Fruit fly (Drosophila melanogaster) whole organism, embryonic: ENCODE results near the gene CG2955.
A peak's percentile ranks its signal among the peaks of the same experiment; 100 is the strongest.

ENCODE experiments used
- CG10147 ChIP-seq: fragments of 200-800 bp; sonication (Bioruptor generic); optimal IDR thresholded peaks from 2 replicates; lab custom pipeline; 2019; ENCODE audit warnings: missing biosample characterization, mild to moderate bottlenecking, missing genetic modification characterization, moderate library complexity
- CG11398 ChIP-seq: fragments of 200-800 bp; sonication (Bioruptor generic); optimal IDR thresholded peaks from 2 replicates; lab custom pipeline; 2016; ENCODE audit warnings: missing biosample characterization, missing genetic modification characterization
- CG11695 ChIP-seq: fragments of 200-800 bp; sonication (Bioruptor generic); IDR thresholded peaks from 3 replicates; pipeline ENCODE4 v1.3.6; 2022; ENCODE audit warnings: missing biosample characterization, missing genetic modification characterization
- CG11723 ChIP-seq: fragments of 200-800 bp; sonication (Bioruptor generic); optimal IDR thresholded peaks from 2 replicates; lab custom pipeline; 2017; ENCODE audit warnings: missing biosample characterization, mild to moderate bottlenecking, missing genetic modification characterization
- CG12071 ChIP-seq: fragments of 200-800 bp; sonication (Bioruptor generic); optimal IDR thresholded peaks from 3 replicates; lab custom pipeline; 2018; ENCODE audit warnings: missing biosample characterization, mild to moderate bottlenecking, missing genetic modification characterization
- CG12391 ChIP-seq: fragments of 200-800 bp; sonication (Bioruptor generic); optimal IDR thresholded peaks from 3 replicates; lab custom pipeline; 2018; ENCODE audit warnings: missing biosample characterization, mild to moderate bottlenecking, missing genetic modification characterization, moderate library complexity
- CG14860 ChIP-seq: fragments of 200-800 bp; sonication (Bioruptor generic); IDR thresholded peaks from 3 replicates; pipeline ENCODE4 v1.3.6; 2022; ENCODE audit warnings: missing biosample characterization, missing genetic modification characterization; ENCODE audit not compliant: partially characterized antibody
- CG15269 ChIP-seq: fragments of 200-800 bp; sonication (Bioruptor generic); optimal IDR thresholded peaks from 2 replicates; lab custom pipeline; 2018; ENCODE audit warnings: missing biosample characterization, mild to moderate bottlenecking, missing genetic modification characterization, moderate library complexity
- CG15479 ChIP-seq: fragments of 200-800 bp; sonication (Bioruptor generic); optimal IDR thresholded peaks from 3 replicates; lab custom pipeline; 2019; ENCODE audit warnings: missing biosample characterization, mild to moderate bottlenecking, missing genetic modification characterization, moderate library complexity
- CG16779 ChIP-seq: fragments of 200-800 bp; sonication (Bioruptor generic); IDR thresholded peaks from 2 replicates; pipeline ENCODE4 v1.3.6; 2022; ENCODE audit warnings: missing biosample characterization, missing genetic modification characterization
- CG17328 ChIP-seq: fragments of 200-800 bp; sonication (Bioruptor generic); IDR thresholded peaks from 2 replicates; pipeline ENCODE4 v1.3.6; 2022; ENCODE audit warnings: missing biosample characterization, missing genetic modification characterization
- CG17361 ChIP-seq: fragments of 200-800 bp; sonication (Bioruptor generic); IDR thresholded peaks from 3 replicates; pipeline ENCODE4 v1.3.6; 2022; ENCODE audit warnings: missing biosample characterization, missing genetic modification characterization
- CG3163 ChIP-seq: fragments of 200-800 bp; sonication (Bioruptor generic); optimal IDR thresholded peaks from 3 replicates; lab custom pipeline; 2016; ENCODE audit warnings: missing biosample characterization, missing genetic modification characterization
- CG43689 ChIP-seq: fragments of 200-800 bp; sonication (Bioruptor generic); IDR thresholded peaks from 2 replicates; pipeline ENCODE4 v1.3.6; 2022; ENCODE audit warnings: missing biosample characterization, missing genetic modification characterization
- CG4404 ChIP-seq: fragments of 200-800 bp; sonication (Bioruptor generic); IDR thresholded peaks from 2 replicates; pipeline ENCODE4 v1.3.6; 2022; ENCODE audit warnings: missing biosample characterization, missing genetic modification characterization
- CG4707 ChIP-seq: fragments of 200-800 bp; sonication (Bioruptor generic); optimal IDR thresholded peaks from 2 replicates; lab custom pipeline; 2018; ENCODE audit warnings: missing biosample characterization, mild to moderate bottlenecking, missing genetic modification characterization, moderate library complexity
- CG8290 ChIP-seq, 3 experiments: fragments of 200-800 bp; sonication (Bioruptor generic); optimal IDR thresholded peaks; 2 replicates each; lab custom pipeline; 2016 to 2019; ENCODE audit warnings: missing biosample characterization in 3 of 3, missing genetic modification characterization in 3 of 3, mild to moderate bottlenecking in 2 of 3, moderate library complexity in 1 of 3
- D19A ChIP-seq: fragments of 200-800 bp; optimal IDR thresholded peaks from 3 replicates; lab custom pipeline; 2019; ENCODE audit warnings: missing biosample characterization, mild to moderate bottlenecking, missing genetic modification characterization, moderate library complexity
- Dip3 ChIP-seq: fragments of 200-800 bp; sonication (Bioruptor generic); optimal IDR thresholded peaks from 3 replicates; lab custom pipeline; 2016; ENCODE audit warnings: missing biosample characterization, missing genetic modification characterization
- Dll ChIP-seq: fragments of 200-800 bp; sonication (Bioruptor generic); IDR thresholded peaks from 4 replicates; pipeline ENCODE4 v1.3.6; 2022; ENCODE audit warnings: missing biosample characterization, missing genetic modification characterization; ENCODE audit not compliant: partially characterized antibody
- Doc2 ChIP-seq: fragments of 200-800 bp; sonication (Bioruptor generic); IDR thresholded peaks from 2 replicates; pipeline ENCODE4 v1.3.6; 2022; ENCODE audit warnings: missing biosample characterization, missing genetic modification characterization
- Ets65A ChIP-seq: fragments of 200-800 bp; sonication (Bioruptor generic); peaks from one replicate; lab custom pipeline; 2016; ENCODE audit warnings: missing biosample characterization, missing genetic modification characterization
- HmgD ChIP-seq: fragments of 200-800 bp; sonication (Bioruptor generic); optimal IDR thresholded peaks from 3 replicates; lab custom pipeline; 2016; ENCODE audit warnings: missing biosample characterization, missing genetic modification characterization
- Hr3 ChIP-seq: fragments of 200-800 bp; sonication (Bioruptor generic); optimal IDR thresholded peaks from 3 replicates; lab custom pipeline; 2016; ENCODE audit warnings: missing biosample characterization, missing genetic modification characterization
- Hr39 ChIP-seq: fragments of >200 bp; optimal IDR thresholded peaks from 2 replicates; lab custom pipeline; 2017
- Hr51 ChIP-seq, 2 experiments: fragments of 200-800 bp; sonication (Bioruptor generic); optimal IDR thresholded peaks; 2 replicates in 1 of 2; 3 replicates in 1 of 2; lab custom pipeline; 2016 to 2018; ENCODE audit warnings: missing biosample characterization in 2 of 2, missing genetic modification characterization in 2 of 2, mild to moderate bottlenecking in 1 of 2, moderate library complexity in 1 of 2
- Lhr ChIP-seq: fragments of 200-800 bp; sonication (Bioruptor generic); optimal IDR thresholded peaks from 3 replicates; lab custom pipeline; 2017; ENCODE audit warnings: mild to moderate bottlenecking, missing biosample characterization, missing genetic modification reagents, missing genetic modification characterization
- MBD-R2 ChIP-seq: fragments of 200-800 bp; sonication (Bioruptor generic); IDR thresholded peaks from 2 replicates; pipeline ENCODE4 v1.3.6; 2022; ENCODE audit warnings: missing biosample characterization, missing genetic modification characterization
- NFAT ChIP-seq: fragments of 200-800 bp; sonication (Bioruptor generic); IDR thresholded peaks from 2 replicates; pipeline ENCODE4 v1.3.6; 2022; ENCODE audit warnings: missing biosample characterization, missing genetic modification characterization
- Oli ChIP-seq: fragments of 200-800 bp; sonication (Bioruptor generic); optimal IDR thresholded peaks from 2 replicates; lab custom pipeline; 2018; ENCODE audit warnings: missing biosample characterization, mild to moderate bottlenecking, missing genetic modification characterization, moderate library complexity
- Sox100B ChIP-seq: fragments of 200-800 bp; sonication (Bioruptor generic); optimal IDR thresholded peaks from 3 replicates; lab custom pipeline; 2018; ENCODE audit warnings: missing biosample characterization, mild to moderate bottlenecking, missing genetic modification characterization
- Sox102F ChIP-seq: fragments of 200-800 bp; sonication (Bioruptor generic); optimal IDR thresholded peaks from 2 replicates; lab custom pipeline; 2018; ENCODE audit warnings: missing biosample characterization, mild to moderate bottlenecking, missing genetic modification characterization, moderate library complexity
- ato ChIP-seq: fragments of 200-800 bp; sonication (Bioruptor generic); IDR thresholded peaks from 2 replicates; pipeline ENCODE4 v1.3.6; 2022; ENCODE audit warnings: missing biosample characterization, missing genetic modification characterization; ENCODE audit not compliant: partially characterized antibody
- bab2 ChIP-seq: fragments of 200-800 bp; sonication (Bioruptor generic); optimal IDR thresholded peaks from 2 replicates; lab custom pipeline; 2016; ENCODE audit warnings: missing biosample characterization, missing genetic modification characterization
- cg ChIP-seq: fragments of 200-800 bp; sonication (Bioruptor generic); optimal IDR thresholded peaks from 3 replicates; lab custom pipeline; 2019; ENCODE audit warnings: missing biosample characterization, mild to moderate bottlenecking, missing genetic modification characterization, moderate library complexity
- ci ChIP-seq: fragments of 200-800 bp; sonication (Bioruptor generic); IDR thresholded peaks from 3 replicates; pipeline ENCODE4 v1.3.6; 2022; ENCODE audit warnings: missing biosample characterization, missing genetic modification characterization
- dan ChIP-seq: fragments of 200-800 bp; sonication (Bioruptor generic); IDR thresholded peaks from 2 replicates; pipeline ENCODE4 v1.3.6; 2022; ENCODE audit warnings: missing biosample characterization, missing genetic modification characterization
- dimm ChIP-seq: fragments of 200-800 bp; sonication (Bioruptor generic); IDR thresholded peaks from 2 replicates; pipeline ENCODE4 v1.3.6; 2022; ENCODE audit warnings: missing biosample characterization, missing genetic modification characterization
- dmrt99B ChIP-seq: fragments of 200-800 bp; sonication (Bioruptor generic); optimal IDR thresholded peaks from 2 replicates; lab custom pipeline; 2018; ENCODE audit warnings: missing biosample characterization, mild to moderate bottlenecking, missing genetic modification characterization, moderate library complexity
- exex ChIP-seq: fragments of 200-800 bp; sonication (Bioruptor generic); optimal IDR thresholded peaks from 4 replicates; lab custom pipeline; 2018; ENCODE audit warnings: missing biosample characterization, mild to moderate bottlenecking, missing genetic modification characterization, moderate library complexity
- eyg ChIP-seq: fragments of 200-800 bp; sonication (Bioruptor generic); optimal IDR thresholded peaks from 3 replicates; lab custom pipeline; 2016; ENCODE audit warnings: missing biosample characterization, missing genetic modification characterization
- fru ChIP-seq: fragments of >200 bp; optimal IDR thresholded peaks from 2 replicates; lab custom pipeline; 2017
- h ChIP-seq: fragments of >200 bp; optimal IDR thresholded peaks from 2 replicates; lab custom pipeline; 2017
- hbn ChIP-seq: fragments of 200-800 bp; sonication (Bioruptor generic); IDR thresholded peaks from 2 replicates; pipeline ENCODE4 v1.3.6; 2022; ENCODE audit warnings: missing biosample characterization, missing genetic modification characterization; ENCODE audit not compliant: partially characterized antibody
- ind ChIP-seq: fragments of 200-800 bp; sonication (Bioruptor generic); optimal IDR thresholded peaks from 3 replicates; lab custom pipeline; 2016; ENCODE audit warnings: missing biosample characterization, missing genetic modification characterization
- oc ChIP-seq: fragments of 200-800 bp; sonication (Bioruptor generic); optimal IDR thresholded peaks from 2 replicates; lab custom pipeline; 2018; ENCODE audit warnings: missing biosample characterization, mild to moderate bottlenecking, missing genetic modification characterization, moderate library complexity
- pita ChIP-seq: fragments of 200-800 bp; sonication (Bioruptor generic); optimal IDR thresholded peaks from 2 replicates; lab custom pipeline; 2017; ENCODE audit warnings: missing biosample characterization, mild to moderate bottlenecking, missing genetic modification characterization
- salm ChIP-seq: fragments of 200-800 bp; sonication (Bioruptor generic); optimal IDR thresholded peaks from 2 replicates; lab custom pipeline; 2018; ENCODE audit warnings: missing biosample characterization, mild to moderate bottlenecking, missing genetic modification characterization
- sd ChIP-seq: fragments of 200-800 bp; sonication (Bioruptor generic); optimal IDR thresholded peaks from 3 replicates; lab custom pipeline; 2018; ENCODE audit warnings: missing biosample characterization, mild to moderate bottlenecking, missing genetic modification characterization, moderate library complexity
- slp2 ChIP-seq: fragments of 200-800 bp; sonication (Bioruptor generic); optimal IDR thresholded peaks from 2 replicates; lab custom pipeline; 2016; ENCODE audit warnings: missing biosample characterization, missing genetic modification characterization
- tap ChIP-seq: fragments of 200-800 bp; optimal IDR thresholded peaks from 3 replicates; lab custom pipeline; 2019; ENCODE audit warnings: missing biosample characterization, mild to moderate bottlenecking, missing genetic modification characterization, moderate library complexity
- tin ChIP-seq: fragments of 200-800 bp; sonication (Bioruptor generic); optimal IDR thresholded peaks from 3 replicates; lab custom pipeline; 2016; ENCODE audit warnings: missing biosample characterization, missing genetic modification characterization

Gene CG2955

DNA sequence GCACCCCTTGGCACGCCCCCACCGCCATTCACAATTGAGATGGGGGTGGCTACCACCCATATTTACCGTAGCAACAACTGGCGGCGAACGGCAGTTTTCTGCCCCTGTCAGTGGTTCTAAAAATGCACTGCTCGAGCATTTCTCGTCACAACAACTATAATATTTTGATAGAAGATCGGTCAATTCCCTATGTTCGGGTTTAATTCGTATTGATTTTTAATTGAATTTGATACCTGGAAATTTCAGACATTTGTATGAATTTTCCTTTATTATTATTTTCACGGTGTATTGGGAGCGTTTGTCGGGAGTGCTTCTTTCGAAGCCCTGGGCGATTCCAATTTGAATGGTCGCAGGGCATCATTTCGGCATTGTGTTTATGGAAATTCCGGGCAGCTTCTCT lies 16.0 kb upstream of the CG2955 start (continued):
- TF ChIP-seq hbn (GFP tag; lab: Robert Waterston, UW) = no peak
- TF ChIP-seq h (lab: Kevin White, UChicago) = no peak
- peak; percentile 12 for TF ChIP-seq CG12391 (tag; lab: Kevin White, UChicago)
- no peak for TF ChIP-seq pita (GFP tag; lab: Kevin White, UChicago)
- no peak for TF ChIP-seq Ets65A (GFP tag; lab: Kevin White, UChicago)
- TF ChIP-seq oc (tag; lab: Kevin White, UChicago) = no peak
- TF ChIP-seq NFAT (GFP tag; lab: Robert Waterston, UW) = no peak
- peak; percentile 70 for TF ChIP-seq dmrt99B (tag; lab: Kevin White, UChicago)
- TF ChIP-seq Hr3 (GFP tag; lab: Kevin White, UChicago) = no peak
- no peak for TF ChIP-seq CG3163 (GFP tag; lab: Kevin White, UChicago)
- peak; percentile 77 for TF ChIP-seq CG17361 (GFP tag; lab: Robert Waterston, UW)
- no peak for TF ChIP-seq CG10147 (GFP tag; lab: Kevin White, UChicago)
- peak; percentile 8 for TF ChIP-seq CG15269 (tag; lab: Kevin White, UChicago)
- TF ChIP-seq sd (tag; lab: Kevin White, UChicago) = no peak
- no peak for TF ChIP-seq CG8290 (GFP tag; optimal IDR thresholded peaks at IDR 0.05; lab: Kevin White, UChicago)
- TF ChIP-seq CG8290 (tag; optimal IDR thresholded peaks at IDR 0.05; lab: Kevin White, UChicago) = no peak
- TF ChIP-seq cg (GFP tag; lab: Kevin White, UChicago) = no peak
- no peak for TF ChIP-seq CG15479 (GFP tag; lab: Kevin White, UChicago)
- TF ChIP-seq CG43689 (GFP tag; lab: Robert Waterston, UW) = no peak
- TF ChIP-seq D19A (tag; lab: Kevin White, UChicago) = peak; percentile 26
- TF ChIP-seq ind (GFP tag; lab: Kevin White, UChicago) = peak; percentile 47
- no peak for TF ChIP-seq fru (lab: Kevin White, UChicago)
- no peak for TF ChIP-seq CG4707
- no peak for TF ChIP-seq Hr39 (lab: Kevin White, UChicago)
- no peak for TF ChIP-seq dimm
- TF ChIP-seq Doc2 (GFP tag; lab: Robert Waterston, UW) = no peak
- peak in 1 of 2 experiments; percentile 66 for TF ChIP-seq Hr51 (GFP tag; optimal IDR thresholded peaks at IDR 0.05; lab: Kevin White, UChicago)
- TF ChIP-seq MBD-R2 (GFP tag; lab: Robert Waterston, UW) = no peak
- TF ChIP-seq Dip3 = no peak
- TF ChIP-seq bab2 (GFP tag; lab: Kevin White, UChicago) = no peak
- no peak for TF ChIP-seq tin (GFP tag; lab: Kevin White, UChicago)
- no peak for TF ChIP-seq ato (GFP tag; lab: Robert Waterston, UW)
- no peak for TF ChIP-seq slp2 (GFP tag; lab: Kevin White, UChicago)
- TF ChIP-seq Sox102F (GFP tag; lab: Kevin White, UChicago) = peak; percentile 34
- 0 out of 2 replicates have a peak, but pooled peaks have one; percentile 11 for TF ChIP-seq CG17328 (GFP tag; lab: Robert Waterston, UW)
- no peak for TF ChIP-seq Oli (tag; lab: Kevin White, UChicago)
- TF ChIP-seq CG4404 (GFP tag; lab: Robert Waterston, UW) = peak; percentile 53
- TF ChIP-seq CG14860 (GFP tag; lab: Robert Waterston, UW) = no peak
- 0 out of 3 replicates have a peak, but pooled peaks have one; percentile 46 for TF ChIP-seq ci (GFP tag; lab: Robert Waterston, UW)
- TF ChIP-seq Dll = no peak
- TF ChIP-seq HmgD (GFP tag; lab: Kevin White, UChicago) = no peak
- no peak for TF ChIP-seq exex (tag; lab: Kevin White, UChicago)
- no peak for TF ChIP-seq CG11398
- TF ChIP-seq eyg (GFP tag; lab: Kevin White, UChicago) = no peak
- no peak for TF ChIP-seq CG11723
- TF ChIP-seq Lhr (GFP tag; lab: Kevin White, UChicago) = no peak
- TF ChIP-seq salm (tag; lab: Kevin White, UChicago) = no peak
- TF ChIP-seq Sox100B (GFP tag; lab: Kevin White, UChicago) = peak; percentile 13
- peak; percentile 67 for TF ChIP-seq tap
- no peak for TF ChIP-seq dan (GFP tag; lab: Robert Waterston, UW)
- TF ChIP-seq CG11695 (GFP tag; lab: Robert Waterston, UW) = peak; percentile 62; the same call in 1 of the 3 replicates
- TF ChIP-seq CG12071 = peak; percentile 25
- TF ChIP-seq CG16779 = no peak
